Fruit fly (Drosophila melanogaster) whole organism, adult: Measurements from ENCODE around the gene COX6CL.

Experiments
- CG33017 ChIP-seq: fragments of 200-800 bp; sonication (Bioruptor generic); optimal IDR thresholded peaks from 2 replicates; lab custom pipeline; 2018; ENCODE audit warnings: missing biosample characterization, mild to moderate bottlenecking, missing genetic modification characterization, moderate library complexity
- Clk ChIP-seq: fragments of 200-800 bp; sonication (Bioruptor generic); optimal IDR thresholded peaks from 2 replicates; lab custom pipeline; 2017; ENCODE audit warnings: missing biosample characterization, missing genetic modification characterization
- bab1 ChIP-seq: fragments of 200-800 bp; sonication (Bioruptor generic); optimal IDR thresholded peaks from 3 replicates; lab custom pipeline; 2019; ENCODE audit warnings: missing biosample characterization, mild to moderate bottlenecking, missing genetic modification characterization, moderate library complexity

DNA sequence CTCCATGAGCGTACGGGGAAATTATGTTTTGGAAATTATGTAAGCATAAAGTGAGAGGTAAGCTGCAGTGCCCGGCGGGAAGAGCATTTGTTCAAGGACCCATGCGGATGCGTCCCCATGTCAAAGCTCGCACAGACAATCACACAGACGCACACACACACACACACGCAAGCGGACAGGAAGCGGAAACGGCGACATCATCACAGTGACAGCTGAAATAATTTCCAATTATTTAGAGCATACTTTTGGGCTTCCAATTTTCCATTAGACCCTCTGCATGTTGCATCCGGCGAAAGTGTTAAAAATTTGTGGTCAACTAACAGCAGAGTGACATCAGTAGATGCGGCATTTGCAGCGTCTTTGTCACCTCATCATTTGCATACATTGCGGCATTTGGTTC lies 48.5 kb upstream of the COX6CL start:
- TF ChIP-seq Clk (GFP tag; lab: Kevin White, UChicago) (no peak), bab1 (GFP tag; lab: Kevin White, UChicago) (no peak), CG33017 (tag; lab: Kevin White, UChicago) (no peak)
